Fruit fly (Drosophila melanogaster) whole organism, adult: Measurements from ENCODE around the gene CG4511.
A peak's percentile ranks its signal among the peaks of the same experiment; 100 is the strongest.

Experiments
- CG11617 ChIP-seq: fragments of 200-800 bp; sonication (Bioruptor generic); optimal IDR thresholded peaks from 2 replicates; lab custom pipeline; 2017; ENCODE audit warnings: mild to moderate bottlenecking, missing biosample characterization, missing genetic modification reagents, missing genetic modification characterization
- CG12768 ChIP-seq: fragments of 200-800 bp; sonication (Bioruptor generic); optimal IDR thresholded peaks from 2 replicates; lab custom pipeline; 2017; ENCODE audit warnings: missing biosample characterization, missing genetic modification characterization, mild to moderate bottlenecking, moderate library complexity, missing genetic modification reagents
- CG14711 ChIP-seq: fragments of 200-800 bp; sonication (Bioruptor generic); optimal IDR thresholded peaks from 2 replicates; lab custom pipeline; 2018; ENCODE audit warnings: missing biosample characterization, mild to moderate bottlenecking, missing genetic modification characterization, moderate library complexity
- CG1620 ChIP-seq: fragments of 200-800 bp; sonication (Bioruptor generic); optimal IDR thresholded peaks from 2 replicates; lab custom pipeline; 2016; ENCODE audit warnings: missing biosample characterization, missing genetic modification characterization
- CG33017 ChIP-seq: fragments of 200-800 bp; sonication (Bioruptor generic); optimal IDR thresholded peaks from 2 replicates; lab custom pipeline; 2018; ENCODE audit warnings: missing biosample characterization, mild to moderate bottlenecking, missing genetic modification characterization, moderate library complexity
- CG5204 ChIP-seq: fragments of 200-800 bp; sonication (Bioruptor generic); optimal IDR thresholded peaks from 2 replicates; lab custom pipeline; 2016; ENCODE audit warnings: missing biosample characterization, missing genetic modification characterization
- CG7045 ChIP-seq: fragments of 200-800 bp; sonication (Bioruptor generic); optimal IDR thresholded peaks from 2 replicates; lab custom pipeline; 2017; ENCODE audit warnings: missing biosample characterization, mild to moderate bottlenecking, missing genetic modification characterization
- CG7101 ChIP-seq: fragments of 200-800 bp; sonication (Bioruptor generic); optimal IDR thresholded peaks from 2 replicates; lab custom pipeline; 2018; ENCODE audit warnings: missing biosample characterization, mild to moderate bottlenecking, missing genetic modification characterization, moderate library complexity
- Clk ChIP-seq: fragments of 200-800 bp; sonication (Bioruptor generic); optimal IDR thresholded peaks from 2 replicates; lab custom pipeline; 2017; ENCODE audit warnings: missing biosample characterization, missing genetic modification characterization
- Crg-1 ChIP-seq: fragments of 200-800 bp; sonication (Bioruptor generic); optimal IDR thresholded peaks from 2 replicates; lab custom pipeline; 2016; ENCODE audit warnings: missing biosample characterization, missing genetic modification characterization
- Hr96 ChIP-seq: fragments of 200-800 bp; sonication (Bioruptor generic); optimal IDR thresholded peaks from 2 replicates; lab custom pipeline; 2016; ENCODE audit warnings: missing biosample characterization, missing genetic modification characterization
- Mnt ChIP-seq: fragments of 200-800 bp; sonication (Bioruptor generic); optimal IDR thresholded peaks from 2 replicates; lab custom pipeline; 2016; ENCODE audit warnings: missing biosample characterization, mild to moderate bottlenecking, missing genetic modification characterization
- bab1 ChIP-seq: fragments of 200-800 bp; sonication (Bioruptor generic); optimal IDR thresholded peaks from 3 replicates; lab custom pipeline; 2019; ENCODE audit warnings: missing biosample characterization, mild to moderate bottlenecking, missing genetic modification characterization, moderate library complexity
- cic ChIP-seq: fragments of 200-800 bp; sonication (Bioruptor generic); optimal IDR thresholded peaks from 2 replicates; lab custom pipeline; 2017; ENCODE audit warnings: missing biosample characterization, mild to moderate bottlenecking, missing genetic modification characterization, moderate library complexity
- cnc ChIP-seq, 2 experiments: fragments of >200 bp; optimal IDR thresholded peaks; 2 replicates each; lab custom pipeline; 2017
- kay ChIP-seq: fragments of 200-800 bp; sonication (Bioruptor generic); peaks from one replicate; lab custom pipeline; 2016; ENCODE audit warnings: missing biosample characterization, missing genetic modification characterization, borderline replicate concordance
- ovo ChIP-seq: fragments of 200-800 bp; sonication (Bioruptor generic); optimal IDR thresholded peaks from 2 replicates; lab custom pipeline; 2016; ENCODE audit warnings: missing biosample characterization, missing genetic modification characterization
- pad ChIP-seq: fragments of 200-800 bp; sonication (Bioruptor generic); optimal IDR thresholded peaks from 3 replicates; lab custom pipeline; 2017; ENCODE audit warnings: missing biosample characterization, missing genetic modification characterization, mild to moderate bottlenecking, moderate library complexity, missing genetic modification reagents
- tj ChIP-seq: fragments of 200-800 bp; sonication (Bioruptor generic); optimal IDR thresholded peaks from 3 replicates; lab custom pipeline; 2017; ENCODE audit warnings: missing biosample characterization, mild to moderate bottlenecking, missing genetic modification characterization, moderate library complexity
- toe ChIP-seq: fragments of 200-800 bp; sonication (Bioruptor generic); optimal IDR thresholded peaks from 2 replicates; lab custom pipeline; 2016; ENCODE audit warnings: missing biosample characterization, missing genetic modification characterization

Gene CG4511

DNA sequence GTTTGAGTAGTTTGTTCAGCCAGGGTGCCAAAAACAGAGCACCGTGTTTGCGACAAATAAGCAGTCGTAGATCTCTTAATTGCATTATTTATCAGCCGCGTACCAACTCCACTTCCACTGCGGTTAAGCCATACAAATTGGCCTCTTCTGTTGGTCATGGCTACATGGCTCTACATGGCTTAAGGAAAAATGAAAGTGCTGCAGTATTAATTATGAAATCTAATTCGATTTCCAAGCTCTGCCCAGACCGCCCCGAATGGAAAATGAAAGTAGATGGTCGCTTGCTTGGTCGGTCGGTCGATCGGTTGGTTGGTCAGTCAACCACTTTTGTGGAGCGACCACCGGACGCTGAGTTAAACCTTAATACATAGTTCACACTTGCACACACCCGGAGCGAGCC lies 17.4 kb upstream of the CG4511 start:
- TF ChIP-seq CG11617 (GFP tag; lab: Kevin White, UChicago) (no peak), CG14711 (tag; lab: Kevin White, UChicago) (no peak), Clk (GFP tag; lab: Kevin White, UChicago) (no peak), bab1 (no peak), CG1620 (GFP tag; lab: Kevin White, UChicago) (no peak), tj (GFP tag; lab: Kevin White, UChicago) (no peak), kay (no peak), Mnt (no peak), ovo (GFP tag; lab: Kevin White, UChicago) (no peak), Crg-1 (GFP tag; lab: Kevin White, UChicago) (no peak), cic (GFP tag; lab: Kevin White, UChicago) (no peak), cnc (optimal IDR thresholded peaks at IDR 0.05; lab: Kevin White, UChicago) (no peak), pad (GFP tag; lab: Kevin White, UChicago) (no peak), CG33017 (tag; lab: Kevin White, UChicago) (no peak), CG7045 (no peak), Hr96 (GFP tag; lab: Kevin White, UChicago) (no peak), toe (GFP tag; lab: Kevin White, UChicago) (no peak), CG5204 (GFP tag; lab: Kevin White, UChicago) (no peak)

DNA sequence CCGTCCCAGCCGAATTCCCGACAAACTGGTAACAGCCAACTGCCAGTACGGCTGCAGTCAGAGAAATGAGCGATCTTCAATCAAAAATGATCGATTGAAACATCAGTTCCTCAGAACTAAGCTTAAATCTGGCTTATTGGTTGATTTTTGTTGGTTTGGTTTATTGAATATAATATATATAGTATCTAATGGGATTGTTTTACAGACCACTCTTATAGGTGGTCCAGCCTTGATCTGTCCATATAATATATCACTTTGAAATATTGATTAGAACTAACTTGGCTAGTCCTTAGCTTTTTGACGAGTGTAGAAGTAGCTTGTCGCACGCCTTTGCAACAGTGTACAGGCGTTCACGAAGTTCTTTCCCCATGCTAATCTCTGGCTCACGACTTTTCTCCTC lies 11.9 kb upstream of the CG4511 start:
- TF ChIP-seq Crg-1 (GFP tag; lab: Kevin White, UChicago) (no peak), Mnt (no peak), CG11617 (GFP tag; lab: Kevin White, UChicago) (no peak), ovo (GFP tag; lab: Kevin White, UChicago) (no peak), tj (GFP tag; lab: Kevin White, UChicago) (no peak), cic (GFP tag; lab: Kevin White, UChicago) (no peak)

DNA sequence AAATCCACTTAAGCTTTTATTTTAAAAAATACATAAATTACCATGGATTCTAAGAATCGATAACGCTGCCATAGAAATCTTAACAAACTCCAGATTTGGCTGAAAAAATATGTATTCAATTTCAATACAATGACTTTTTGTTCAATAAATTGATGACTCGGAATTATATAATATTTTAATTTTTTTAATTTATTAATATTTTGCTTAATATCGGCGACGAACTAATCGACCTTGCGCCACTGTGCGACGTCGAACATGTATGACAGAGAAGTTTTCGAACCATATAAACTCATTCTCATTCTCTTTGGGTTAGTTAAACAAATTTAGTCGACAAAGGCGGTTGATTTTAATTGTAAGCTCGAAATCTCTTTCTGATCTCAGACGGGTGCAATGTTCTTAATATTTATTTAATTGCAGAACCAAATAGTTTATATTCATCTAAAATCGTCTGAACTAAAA lies 4.8 kb upstream of the CG4511 start, which contains the start of gene CG42394:
Gene CG42394 (plus strand): TSS at position 311 of the 459 bp plus-strand sequence.
- TF ChIP-seq toe (GFP tag; lab: Kevin White, UChicago) (peak; percentile 50), cnc (optimal IDR thresholded peaks at IDR 0.05; lab: Kevin White, UChicago) (no peak), ovo (GFP tag; lab: Kevin White, UChicago) (no peak), pad (GFP tag; lab: Kevin White, UChicago) (peak; percentile 37), cic (GFP tag; lab: Kevin White, UChicago) (no peak), CG11617 (GFP tag; lab: Kevin White, UChicago) (peak; percentile 63), tj (GFP tag; lab: Kevin White, UChicago) (peak; percentile 47), kay (peak; percentile 79), CG33017 (tag; lab: Kevin White, UChicago) (peak; percentile 77), CG1620 (GFP tag; lab: Kevin White, UChicago) (no peak), bab1 (peak; percentile 82), Crg-1 (GFP tag; lab: Kevin White, UChicago) (no peak), Mnt (no peak), CG7101 (tag; lab: Kevin White, UChicago) (peak; percentile 80), Hr96 (GFP tag; lab: Kevin White, UChicago) (peak; percentile 40), CG12768 (GFP tag; lab: Kevin White, UChicago) (peak; percentile 78), CG5204 (GFP tag; lab: Kevin White, UChicago) (peak; percentile 66), CG14711 (tag; lab: Kevin White, UChicago) (peak; percentile 81), Clk (GFP tag; lab: Kevin White, UChicago) (peak; percentile 11), CG7045 (peak; percentile 87)

DNA sequence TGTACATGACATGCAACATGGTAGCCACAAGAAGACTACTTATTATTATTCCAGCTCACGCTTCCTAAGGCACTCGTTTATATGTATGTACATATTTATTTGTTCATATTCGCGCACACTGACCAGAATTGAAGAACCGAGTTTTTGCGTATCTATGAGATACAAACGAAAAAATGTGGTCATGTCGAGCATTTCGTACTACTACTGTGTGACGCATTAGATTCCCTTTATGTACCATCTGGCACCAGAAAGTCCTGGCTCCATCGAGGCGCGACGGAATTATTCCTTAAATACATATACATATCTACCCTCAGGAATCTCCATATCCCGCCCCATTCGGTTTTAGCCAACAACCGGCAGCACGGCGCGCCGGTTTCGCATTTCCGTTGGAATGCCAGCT lies 3.7 kb upstream of the CG4511 start:
- TF ChIP-seq ovo (GFP tag; lab: Kevin White, UChicago) (no peak), CG5204 (GFP tag; lab: Kevin White, UChicago) (no peak), CG12768 (GFP tag; lab: Kevin White, UChicago) (no peak), CG33017 (tag; lab: Kevin White, UChicago) (no peak), CG1620 (GFP tag; lab: Kevin White, UChicago) (no peak), pad (GFP tag; lab: Kevin White, UChicago) (no peak), CG14711 (tag; lab: Kevin White, UChicago) (no peak), Hr96 (GFP tag; lab: Kevin White, UChicago) (no peak), CG7101 (tag; lab: Kevin White, UChicago) (no peak), toe (GFP tag; lab: Kevin White, UChicago) (no peak), cnc (optimal IDR thresholded peaks at IDR 0.05; lab: Kevin White, UChicago) (no peak), tj (GFP tag; lab: Kevin White, UChicago) (no peak)

DNA sequence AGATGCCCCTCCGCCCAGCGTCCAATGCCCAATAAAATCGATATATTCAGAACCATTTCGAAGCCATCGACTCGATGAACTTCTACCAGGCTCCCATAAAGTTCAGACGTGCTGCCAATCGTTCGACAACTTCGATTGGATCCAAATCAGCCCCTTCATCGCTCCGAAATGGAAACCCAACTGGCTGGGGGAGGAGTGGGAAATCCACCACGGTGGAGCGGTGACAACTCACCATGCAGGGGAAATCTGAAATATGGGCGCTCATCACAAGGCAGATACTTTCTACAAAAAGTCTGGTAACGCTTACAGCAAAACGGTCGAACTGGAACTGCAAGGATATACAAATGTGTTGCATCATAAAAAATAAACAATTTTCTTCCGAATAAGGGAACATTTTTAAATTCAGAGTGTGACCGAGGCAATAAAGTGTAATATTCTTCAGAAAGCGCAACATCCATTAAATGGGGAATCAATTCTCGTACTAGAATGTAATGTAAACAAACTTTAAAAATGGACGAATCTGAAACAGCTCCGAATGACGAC lies 2.0 kb upstream of the CG4511 start, which contains the start of gene CG4565:
Gene CG4565 (plus strand): TSS at position 493 of the 543 bp plus-strand sequence.
- TF ChIP-seq CG7101 (tag; lab: Kevin White, UChicago) = no peak
- TF ChIP-seq pad (GFP tag; lab: Kevin White, UChicago) = peak; percentile 100

DNA sequence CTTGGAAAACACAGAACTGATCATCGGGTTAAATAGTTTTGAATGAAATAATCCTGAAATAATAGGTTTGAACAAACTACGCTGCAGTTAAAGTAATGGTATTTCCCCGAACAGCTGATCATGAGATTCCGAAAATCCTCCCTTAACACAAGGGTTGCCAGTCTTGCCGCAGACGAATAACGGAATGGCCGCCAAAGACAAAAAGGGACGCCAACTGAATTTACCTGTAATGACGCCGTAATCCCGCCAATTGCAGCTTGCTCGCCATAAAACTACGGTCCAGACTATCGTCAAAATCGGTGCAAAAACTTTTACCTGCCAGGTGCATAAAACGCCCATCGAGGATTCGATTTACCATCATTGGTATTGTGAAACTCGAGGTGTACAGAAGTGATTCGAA lies 2.3 kb downstream of the CG4511 start, which contains the start of gene CG4570:
Gene CG4570 (plus strand): TSS at position 190 of the 400 bp plus-strand sequence.
- TF ChIP-seq Clk (GFP tag; lab: Kevin White, UChicago) (no peak), bab1 (no peak), ovo (GFP tag; lab: Kevin White, UChicago) (peak; percentile 23), CG33017 (tag; lab: Kevin White, UChicago) (no peak), cnc (optimal IDR thresholded peaks at IDR 0.05; lab: Kevin White, UChicago) (no peak), CG7101 (tag; lab: Kevin White, UChicago) (no peak), pad (GFP tag; lab: Kevin White, UChicago) (peak; percentile 11), CG14711 (tag; lab: Kevin White, UChicago) (peak; percentile 13), cic (GFP tag; lab: Kevin White, UChicago) (no peak)
